Worm (Caenorhabditis elegans) whole organism, dauer: Measurements from ENCODE around the gene C16C8.8.
"Not testable (repeated sequence)": the region's sequence is repeated elsewhere in the genome, so short reads cannot be mapped to it uniquely, and the experiment has no call there.

Source experiments
- unc-62 ChIP-seq: sonication (generic microtip); optimal IDR thresholded peaks from 2 replicates; lab custom pipeline; 2017; ENCODE audit warnings: missing biosample characterization, missing genetic modification reagents, missing genetic modification characterization

The C16C8.8 gene

ce11 chrII:3461586-3461985, at the start of gene C16C8.8:
Gene C16C8.8, minus strand, starts transcription at chrII:3461686.
- no peak for TF ChIP-seq unc-62

- TF ChIP-seq unc-62: no peak
Measured at ce11 chrII:3504717-3505116, 43.2 kb upstream of the C16C8.8 start, which contains the start of gene cyh-1. Gene cyh-1, plus strand, starts transcription at chrII:3505017.

- no peak for TF ChIP-seq unc-62
Measured at ce11 chrII:3502520-3503323, 41.2 kb upstream of the C16C8.8 start, which contains the start of the genes col-71 and Y49F6B.2. Gene col-71, minus strand, starts transcription at chrII:3502570. Gene Y49F6B.2, plus strand, starts transcription at chrII:3502968.

ce11 chrII:3502011-3502410, 40.5 kb upstream of the C16C8.8 start:
- no peak for TF ChIP-seq unc-62

- TF ChIP-seq unc-62: no peak
Measured at ce11 chrII:3500373-3500772, 38.9 kb upstream of the C16C8.8 start.

ce11 chrII:3499386-3499785, 37.9 kb upstream of the C16C8.8 start, which contains the start of gene Y49F6B.9:
Gene Y49F6B.9, minus strand, starts transcription at chrII:3499387.
- no peak for TF ChIP-seq unc-62

- not testable (repeated sequence) for TF ChIP-seq unc-62
Measured at ce11 chrII:3490797-3491196, 29.3 kb upstream of the C16C8.8 start, which contains the start of gene fbxb-112. Gene fbxb-112, plus strand, starts transcription at chrII:3491097.

- TF ChIP-seq unc-62: no peak
Measured at ce11 chrII:3482231-3482630, 20.7 kb upstream of the C16C8.8 start, which contains the start of gene smu-2. Gene smu-2, plus strand, starts transcription at chrII:3482408.

ce11 chrII:3481584-3481983, 20.1 kb upstream of the C16C8.8 start, which contains the start of gene Y49F6B.8:
Gene Y49F6B.8, minus strand, starts transcription at chrII:3481684.
- no peak for TF ChIP-seq unc-62

- no peak for TF ChIP-seq unc-62
Measured at ce11 chrII:3477171-3477570, 15.7 kb upstream of the C16C8.8 start, which contains the start of gene fbxb-104. Gene fbxb-104, minus strand, starts transcription at chrII:3477271.

- no peak for TF ChIP-seq unc-62
Measured at ce11 chrII:3476536-3476935, 15.1 kb upstream of the C16C8.8 start.

- TF ChIP-seq unc-62: no peak
Measured at ce11 chrII:3473744-3474143, 12.3 kb upstream of the C16C8.8 start, which contains the start of gene sdz-32. Gene sdz-32, plus strand, starts transcription at chrII:3474044.

- no peak for TF ChIP-seq unc-62
Measured at ce11 chrII:3472817-3473216, 11.3 kb upstream of the C16C8.8 start, which contains the start of gene Y49F6B.6. Gene Y49F6B.6, plus strand, starts transcription at chrII:3473117.

- no peak for TF ChIP-seq unc-62
Measured at ce11 chrII:3472316-3472715, 10.8 kb upstream of the C16C8.8 start, which contains the start of gene Y49F6B.12. Gene Y49F6B.12, minus strand, starts transcription at chrII:3472416.

ce11 chrII:3471603-3472002, 10.1 kb upstream of the C16C8.8 start, which contains the start of gene Y49F6B.13:
Gene Y49F6B.13, minus strand, starts transcription at chrII:3471703.
- no peak for TF ChIP-seq unc-62

- no peak for TF ChIP-seq unc-62
Measured at ce11 chrII:3470549-3470948, 9.1 kb upstream of the C16C8.8 start, which contains the start of gene Y49F6B.20. Gene Y49F6B.20, minus strand, starts transcription at chrII:3470649.

- not testable (repeated sequence) for TF ChIP-seq unc-62
Measured at ce11 chrII:3464580-3464979, 3.1 kb upstream of the C16C8.8 start, which contains the start of gene C16C8.10. Gene C16C8.10, minus strand, starts transcription at chrII:3464680.
